Fruit fly (Drosophila melanogaster): ENCODE data around the gene Cog4.

DNA sequence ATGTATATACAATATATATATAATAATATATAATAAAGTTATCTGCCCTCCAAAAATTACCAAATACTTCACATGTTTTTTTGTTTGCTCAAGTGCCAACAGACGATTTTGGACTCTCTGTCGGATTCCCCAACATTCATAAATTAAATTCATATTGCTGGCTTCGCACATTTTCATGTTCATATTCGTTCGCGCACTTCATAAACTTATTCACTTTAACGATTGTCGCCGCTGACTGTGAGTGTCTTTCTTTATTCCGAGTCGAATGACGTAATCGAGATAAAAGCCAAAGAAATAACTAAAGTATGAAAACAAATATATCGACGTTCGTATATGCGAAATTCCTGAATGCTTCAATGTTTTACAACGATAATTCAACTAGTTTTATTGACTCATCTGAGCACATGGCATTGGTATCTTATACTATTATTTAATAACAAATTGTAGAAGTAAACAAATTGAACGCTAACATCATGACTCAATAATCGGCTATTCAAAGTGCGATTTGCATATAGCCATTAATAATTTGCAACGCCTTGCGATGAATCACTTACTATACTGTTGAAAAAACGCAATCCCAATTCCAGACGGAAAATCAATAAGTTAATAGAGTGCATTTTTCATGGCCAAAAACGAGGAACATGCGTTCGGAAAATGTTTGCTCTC is 12.0 kb upstream of the Cog4 start:
- TF ChIP-seq psq (optimal IDR thresholded peaks at IDR 0.05) (no peak), Sin3A (optimal IDR thresholded peaks at IDR 0.05) (no peak)
